Worm (Caenorhabditis elegans): ENCODE measurements around the gene rsp-8.
A peak's percentile ranks its signal among the peaks of the same experiment; 100 is the strongest.

The rsp-8 gene

DNA sequence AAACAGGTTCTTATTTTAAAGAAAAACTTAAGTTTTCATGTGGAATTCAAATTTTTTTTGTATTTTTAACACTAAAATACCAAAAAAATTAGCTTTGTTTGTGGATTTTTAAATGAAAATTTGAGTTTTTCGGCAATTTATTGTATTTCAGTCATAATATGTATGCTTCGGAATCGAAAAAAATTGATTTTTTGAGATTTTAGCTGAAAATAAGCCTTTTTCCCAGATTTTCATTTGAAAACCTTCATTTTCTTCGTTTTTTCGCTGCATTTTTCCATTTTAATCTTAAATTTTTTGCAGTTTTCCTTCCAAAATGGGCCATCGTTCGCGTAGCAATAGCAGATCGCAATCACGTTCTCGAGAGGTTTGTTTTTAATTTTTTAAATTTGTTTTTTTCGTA, at the start of gene rsp-8:
Gene rsp-8, plus strand, starts transcription at position 301 of the 400 bp plus-strand sequence.
- TF ChIP-seq nhr-85 (tag) (peak; percentile 2), mef-2 (tag; optimal IDR thresholded peaks at IDR 0.05) (no peak), mep-1 (tag; optimal IDR thresholded peaks at IDR 0.05) (no peak), nhr-77 (tag; optimal IDR thresholded peaks at IDR 0.05) (no peak), C34B4.2 (tag; optimal IDR thresholded peaks at IDR 0.05) (no peak), egl-13 (tag; optimal IDR thresholded peaks at IDR 0.05) (no peak), nhr-28 (tag; optimal IDR thresholded peaks at IDR 0.05) (no peak), aha-1 (tag; optimal IDR thresholded peaks at IDR 0.05) (no peak), lin-14 (GFP tag; optimal IDR thresholded peaks at IDR 0.05) (no peak)

DNA sequence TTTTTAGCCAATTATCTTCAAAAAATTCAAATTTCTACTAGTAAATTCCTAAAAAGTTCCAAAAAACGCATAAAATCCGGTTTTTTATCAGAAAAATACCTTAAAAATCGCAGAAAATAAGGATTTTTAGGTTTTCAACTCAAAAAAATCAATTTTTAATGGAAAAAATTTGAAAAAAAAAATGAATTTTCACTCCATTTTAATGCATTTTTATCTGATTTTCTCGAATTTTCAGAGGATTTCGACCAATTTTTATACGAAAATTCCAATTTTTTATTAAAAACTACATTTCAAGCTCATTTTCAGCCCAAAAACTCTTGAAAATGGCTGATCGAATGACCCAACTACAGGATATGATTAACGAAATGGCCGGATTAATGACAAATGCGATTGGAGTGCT, 48.9 kb upstream of the rsp-8 start, which contains the start of gene mdt-21:
Gene mdt-21, plus strand, starts transcription at position 301 of the 400 bp plus-strand sequence.
- TF ChIP-seq C16A3.4 (tag; optimal IDR thresholded peaks at IDR 0.05): no peak
- no peak for TF ChIP-seq nhr-11 (tag; optimal IDR thresholded peaks at IDR 0.05)
- no peak for TF ChIP-seq nhr-76 (tag; optimal IDR thresholded peaks at IDR 0.05)

DNA sequence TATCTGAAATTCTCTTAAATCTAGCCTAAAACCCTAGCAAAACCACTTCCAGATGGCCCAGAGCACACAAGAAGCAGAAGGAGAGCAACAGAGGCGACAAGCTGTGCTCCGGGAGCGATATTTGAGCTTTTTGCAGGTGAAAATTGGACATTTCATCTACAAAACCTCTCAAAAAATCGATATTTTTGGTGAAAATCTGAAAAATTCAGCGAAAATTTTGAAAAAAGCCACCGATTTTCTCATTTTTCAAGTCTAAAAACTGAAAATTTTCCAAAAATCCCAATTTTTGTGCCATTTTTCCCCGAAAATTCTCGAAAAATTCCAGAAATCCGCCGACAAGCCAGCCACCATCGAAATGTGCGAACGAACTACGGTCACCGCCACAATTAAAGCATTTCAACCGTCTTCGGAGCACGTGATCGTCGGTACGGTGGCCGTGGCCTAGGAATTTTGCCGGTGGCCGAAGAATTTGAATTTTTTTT, 46.0 kb upstream of the rsp-8 start, which contains the start of gene C24H11.5:
Gene C24H11.5, plus strand, starts transcription at position 51 of the 482 bp plus-strand sequence.
- TF ChIP-seq nhr-28 (tag; optimal IDR thresholded peaks at IDR 0.05) (no peak), efl-1 (optimal IDR thresholded peaks at IDR 0.05) (no peak), efl-1 (GFP tag; optimal IDR thresholded peaks at IDR 0.05 in 1 of 2) (peak in 1 of 2 experiments; percentile 73)

DNA sequence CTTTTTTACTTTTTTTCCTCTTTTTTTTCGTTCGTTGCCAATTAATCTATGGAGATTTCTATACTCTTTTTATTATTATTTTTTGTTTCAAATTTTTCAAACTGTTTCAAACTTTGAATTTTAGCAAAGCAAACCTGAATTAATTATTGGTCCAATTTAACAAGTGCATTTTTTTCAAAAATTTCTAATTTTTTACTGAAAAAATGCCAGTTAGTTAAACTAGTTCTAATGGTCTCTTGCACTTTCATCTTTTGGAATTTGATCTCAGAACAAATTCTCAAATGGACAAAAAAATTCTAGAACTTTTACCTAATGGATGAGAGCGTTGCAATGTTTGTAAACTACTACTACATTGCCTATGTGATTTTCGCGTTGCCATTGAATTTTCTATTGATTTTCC, 44.4 kb upstream of the rsp-8 start, which contains the start of gene srd-74:
Gene srd-74, plus strand, starts transcription at position 301 of the 400 bp plus-strand sequence.
- TF ChIP-seq nhr-237 (tag; optimal IDR thresholded peaks at IDR 0.05) (no peak), nhr-77 (tag; optimal IDR thresholded peaks at IDR 0.05) (no peak), aly-2 (tag; optimal IDR thresholded peaks at IDR 0.05) (no peak), C04F5.9 (tag; optimal IDR thresholded peaks at IDR 0.05) (no peak), ets-5 (GFP tag; IDR thresholded peaks at IDR 0.05) (no peak), mdl-1 (tag; optimal IDR thresholded peaks at IDR 0.05) (no peak), blmp-1 (tag; optimal IDR thresholded peaks at IDR 0.05) (no peak), hlh-4 (tag; optimal IDR thresholded peaks at IDR 0.05) (no peak), C34B4.2 (tag; optimal IDR thresholded peaks at IDR 0.05) (no peak), ceh-90 (tag; optimal IDR thresholded peaks at IDR 0.05) (no peak), sptf-1 (tag; optimal IDR thresholded peaks at IDR 0.05) (no peak), Y116A8C.19 (tag; optimal IDR thresholded peaks at IDR 0.05; ENCODE audit: borderline replicate concordance) (no peak), C16A3.4 (tag; optimal IDR thresholded peaks at IDR 0.05) (no peak), unc-62 (GFP tag; optimal IDR thresholded peaks at IDR 0.05) (no peak), ceh-82 (tag; optimal IDR thresholded peaks at IDR 0.05) (no peak), irx-1 (tag; optimal IDR thresholded peaks at IDR 0.05) (no peak), lin-35 (GFP tag; optimal IDR thresholded peaks at IDR 0.05) (no peak), nhr-71 (tag; optimal IDR thresholded peaks at IDR 0.05) (no peak), elt-2 (tag; optimal IDR thresholded peaks at IDR 0.05) (no peak)

DNA sequence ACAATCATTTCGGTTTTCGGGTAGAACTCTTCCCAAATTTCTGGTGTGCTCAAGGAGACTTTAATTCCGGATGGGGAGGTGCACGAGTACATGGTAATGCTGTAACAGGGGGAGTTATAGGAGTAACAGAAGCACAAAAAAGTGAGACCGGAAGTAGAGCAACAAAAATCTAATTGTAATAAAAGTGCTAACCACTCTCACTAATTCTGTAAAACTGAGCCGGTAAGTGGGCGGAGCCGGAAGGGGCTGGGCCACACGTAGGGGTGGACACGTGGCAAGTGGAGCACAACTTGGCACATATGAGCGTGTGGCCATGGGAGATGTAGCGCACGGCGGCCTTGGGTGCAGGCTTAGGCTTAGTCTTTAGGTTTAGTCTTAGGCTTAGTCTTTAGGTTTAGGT, 40.3 kb upstream of the rsp-8 start, which contains the start of gene tbx-38:
Gene tbx-38, minus strand, starts transcription at position 101 of the 400 bp plus-strand sequence.
- TF ChIP-seq hpl-2 (GFP tag; optimal IDR thresholded peaks at IDR 0.05): no peak
- TF ChIP-seq lin-35 (GFP tag; optimal IDR thresholded peaks at IDR 0.05): no peak
- TF ChIP-seq unc-130 (tag; optimal IDR thresholded peaks at IDR 0.05): no peak
- TF ChIP-seq nhr-71 (tag; optimal IDR thresholded peaks at IDR 0.05): no peak
- no peak for TF ChIP-seq pax-3 (tag; optimal IDR thresholded peaks at IDR 0.05)
- TF ChIP-seq lin-39 (tag; optimal IDR thresholded peaks at IDR 0.05): no peak
- TF ChIP-seq fos-1 (tag; optimal IDR thresholded peaks at IDR 0.05): no peak
